Worm (Caenorhabditis elegans) whole organism, midembryonic: ENCODE data around the gene D1046.18.

Experiments used
- flt-1 ChIP-seq: fragments of 200-800 bp; sonication (Bioruptor generic); IDR thresholded peaks from 2 replicates; pipeline ENCODE4 v1.3.6; 2022; ENCODE audit warnings: missing genetic modification characterization, missing compliant biosample characterization
- klf-2 ChIP-seq: fragments of 200-800 bp; sonication (Bioruptor generic); conservative IDR thresholded peaks from 2 replicates; pipeline ENCODE4 v1.3.6; 2022; ENCODE audit warnings: missing genetic modification reagents, missing genetic modification characterization, missing compliant biosample characterization
- ztf-23 ChIP-seq: fragments of 200-800 bp; sonication (Bioruptor generic); IDR thresholded peaks from 2 replicates; pipeline ENCODE4 v1.3.6; 2022; ENCODE audit warnings: missing genetic modification reagents, missing genetic modification characterization, missing compliant biosample characterization
- ztf-29 ChIP-seq: fragments of 200-800 bp; sonication (Bioruptor generic); IDR thresholded peaks from 2 replicates; pipeline ENCODE4 v1.3.6; 2022; ENCODE audit warnings: missing genetic modification reagents, missing genetic modification characterization, missing compliant biosample characterization

DNA sequence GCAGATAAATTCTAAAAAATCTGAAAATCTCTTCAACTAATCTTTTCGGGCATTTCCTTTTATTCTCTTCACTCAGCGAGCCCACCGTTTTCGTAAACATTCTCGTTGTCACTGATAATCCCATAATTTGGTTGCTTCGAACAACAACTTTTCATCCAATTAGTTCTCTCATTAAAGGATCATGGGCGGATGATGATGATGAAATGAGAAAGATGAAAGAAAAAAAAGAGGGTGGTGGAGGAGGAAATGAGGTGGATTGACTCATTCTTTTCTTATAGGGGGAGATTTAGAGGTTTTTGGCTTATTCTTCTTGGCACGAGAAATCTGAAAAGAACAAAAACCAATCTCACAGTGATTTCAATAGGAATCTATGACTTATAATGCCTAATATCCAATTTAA, 8.9 kb upstream of the D1046.18 start:
- TF ChIP-seq flt-1 (GFP tag; lab: Robert Waterston, UW) = no peak
- no peak for TF ChIP-seq ztf-23 (GFP tag; lab: Robert Waterston, UW)
- TF ChIP-seq ztf-29 (GFP tag; lab: Robert Waterston, UW) = no peak
- no peak for TF ChIP-seq klf-2 (GFP tag; lab: Robert Waterston, UW)
